Worm (Caenorhabditis elegans): ENCODE data around the gene atg-7.

atg-7 gene

DNA sequence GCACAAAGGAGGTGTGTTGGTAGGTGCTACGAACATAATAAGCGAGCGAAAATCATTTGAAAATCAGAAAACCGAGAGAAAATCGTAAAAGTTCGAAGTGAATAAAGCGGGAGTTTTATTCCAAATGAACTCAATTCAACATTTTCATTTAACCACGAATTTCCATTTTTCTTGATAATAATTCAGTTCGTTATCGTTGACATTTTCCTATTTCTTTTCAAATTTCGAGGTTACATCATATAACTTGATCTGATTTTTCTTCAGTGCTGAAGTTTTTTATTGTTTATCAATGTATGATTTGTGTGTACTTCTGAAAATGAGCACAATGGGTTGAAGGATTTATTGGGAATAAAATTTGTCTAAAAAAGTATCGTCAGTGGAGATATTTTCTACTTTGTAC is 49.2 kb downstream of the atg-7 start:
- TF ChIP-seq ztf-29 (GFP tag; IDR thresholded peaks at IDR 0.05) (no peak), ref-1 (GFP tag; conservative IDR thresholded peaks at IDR 0.05) (no peak), flt-1 (GFP tag; IDR thresholded peaks at IDR 0.05) (no peak), klf-2 (GFP tag; conservative IDR thresholded peaks at IDR 0.05) (no peak), ztf-23 (GFP tag; IDR thresholded peaks at IDR 0.05) (no peak), tab-1 (GFP tag; IDR thresholded peaks at IDR 0.05) (no peak), T22C8.4 (GFP tag; IDR thresholded peaks at IDR 0.05) (no peak), med-1 (GFP tag; optimal IDR thresholded peaks at IDR 0.05; ENCODE audit: insufficient read depth) (no peak), cog-1 (tag; optimal IDR thresholded peaks at IDR 0.05) (no peak)

DNA sequence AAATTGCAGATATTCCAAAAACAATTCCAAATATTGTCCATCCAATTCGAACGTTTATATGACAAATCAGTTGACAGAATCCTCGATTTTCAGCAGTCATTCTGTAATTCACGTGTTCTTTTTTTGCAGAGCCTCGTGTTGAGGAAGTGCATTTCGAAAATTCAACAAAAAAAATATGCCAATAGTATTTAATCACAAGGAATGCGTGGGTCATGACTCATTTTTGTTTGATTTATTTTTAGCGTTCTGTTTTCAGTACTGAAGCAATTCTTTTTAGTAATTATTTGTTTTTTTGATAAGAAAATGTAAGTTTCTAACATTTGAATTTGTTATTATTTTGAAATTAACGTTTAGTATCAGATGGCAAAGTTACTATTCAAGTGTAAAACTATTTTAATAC is 50.0 kb downstream of the atg-7 start, which contains the start of gene hrg-4:
TSS of gene hrg-4 (minus strand) at position 101 of the 400 bp plus-strand sequence.
- TF ChIP-seq T22C8.4 (GFP tag; IDR thresholded peaks at IDR 0.05) (no peak), klf-2 (GFP tag; conservative IDR thresholded peaks at IDR 0.05) (no peak), med-1 (GFP tag; optimal IDR thresholded peaks at IDR 0.05; ENCODE audit: insufficient read depth) (no peak), ztf-29 (GFP tag; IDR thresholded peaks at IDR 0.05) (no peak), ztf-23 (GFP tag; IDR thresholded peaks at IDR 0.05) (no peak)

DNA sequence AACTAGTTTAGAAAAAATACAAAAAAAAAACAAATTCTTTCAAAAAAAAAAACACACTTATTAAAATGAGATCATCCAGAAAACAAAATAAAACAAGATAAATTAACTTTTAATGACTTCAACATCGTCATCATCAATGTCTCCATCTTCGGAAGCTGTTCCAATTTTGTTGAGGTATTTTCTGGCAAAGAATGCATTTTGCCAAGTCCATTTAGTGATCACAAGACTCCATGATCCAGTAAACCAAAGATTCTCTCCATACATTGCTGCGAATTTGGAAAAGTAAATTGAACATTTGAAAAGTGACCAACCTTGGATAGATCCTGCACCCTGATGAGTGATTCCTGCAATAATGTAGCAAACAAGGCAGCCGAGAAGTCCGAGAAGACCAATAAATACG is 50.7 kb downstream of the atg-7 start:
- TF ChIP-seq ztf-23 (GFP tag; IDR thresholded peaks at IDR 0.05) = no peak
- no peak for TF ChIP-seq cog-1 (tag; optimal IDR thresholded peaks at IDR 0.05)
- TF ChIP-seq ztf-29 (GFP tag; IDR thresholded peaks at IDR 0.05) = no peak
- TF ChIP-seq flt-1 (GFP tag; IDR thresholded peaks at IDR 0.05) = no peak
- no peak for TF ChIP-seq tab-1 (GFP tag; IDR thresholded peaks at IDR 0.05)
- no peak for TF ChIP-seq ref-1 (GFP tag; conservative IDR thresholded peaks at IDR 0.05)

- TF ChIP-seq klf-2 (GFP tag; conservative IDR thresholded peaks at IDR 0.05) (no peak), med-1 (GFP tag; optimal IDR thresholded peaks at IDR 0.05; ENCODE audit: insufficient read depth) (no peak)
Measured at ce11 chrIV:11029412-11029811, 51.4 kb downstream of the atg-7 start, which contains the start of gene hrg-5. Gene hrg-5, minus strand, starts transcription at chrIV:11029428.
